Worm (Caenorhabditis elegans) whole organism, late embryonic: ENCODE results near the gene str-37.

Experiments used
- C08G9.2 ChIP-seq: sonication (generic microtip); optimal IDR thresholded peaks from 2 replicates; lab custom pipeline; 2016; ENCODE audit warnings: mild to moderate bottlenecking, missing genetic modification characterization, moderate library complexity, missing compliant biosample characterization
- C38D4.7 ChIP-seq: fragments of 200-800 bp; sonication (Bioruptor generic); optimal IDR thresholded peaks from 2 replicates; lab custom pipeline; 2018; ENCODE audit warnings: mild to moderate bottlenecking, missing genetic modification characterization, moderate library complexity, missing compliant biosample characterization
- F13H6.1 ChIP-seq: sonication (generic microtip); optimal IDR thresholded peaks from 2 replicates; lab custom pipeline; 2016; ENCODE audit warnings: missing genetic modification characterization, missing compliant biosample characterization
- K09A11.1 ChIP-seq: sonication (generic microtip); optimal IDR thresholded peaks from 2 replicates; lab custom pipeline; 2017; ENCODE audit warnings: antibody characterized with exemption, mild to moderate bottlenecking, missing genetic modification characterization, missing compliant biosample characterization; ENCODE audit not compliant: insufficient read depth
- T23F11.4 ChIP-seq: fragments of 200-800 bp; sonication (Bioruptor generic); optimal IDR thresholded peaks from 2 replicates; lab custom pipeline; 2018; ENCODE audit warnings: mild to moderate bottlenecking, missing genetic modification characterization, missing compliant biosample characterization
- ceh-14 ChIP-seq: sonication (generic microtip); optimal IDR thresholded peaks from 2 replicates; lab custom pipeline; 2016; ENCODE audit warnings: missing genotype, missing genetic modification characterization, missing compliant biosample characterization
- ceh-2 ChIP-seq: sonication (generic microtip); optimal IDR thresholded peaks from 2 replicates; lab custom pipeline; 2016; ENCODE audit warnings: missing genotype, missing genetic modification characterization, missing compliant biosample characterization
- ceh-31 ChIP-seq: sonication (generic microtip); optimal IDR thresholded peaks from 2 replicates; lab custom pipeline; 2016; ENCODE audit warnings: missing genetic modification characterization, missing compliant biosample characterization
- ceh-34 ChIP-seq: sonication (generic microtip); optimal IDR thresholded peaks from 2 replicates; lab custom pipeline; 2016; ENCODE audit warnings: mild to moderate bottlenecking, missing genetic modification characterization, missing compliant biosample characterization
- ceh-45 ChIP-seq: fragments of 200-800 bp; sonication (Bioruptor generic); IDR thresholded peaks from 2 replicates; pipeline ENCODE4 v1.3.6; 2022; ENCODE audit warnings: missing genetic modification reagents, missing genetic modification characterization, missing compliant biosample characterization
- ceh-48 ChIP-seq: sonication (generic microtip); optimal IDR thresholded peaks from 2 replicates; lab custom pipeline; 2016; ENCODE audit warnings: missing genetic modification characterization, inconsistent platforms, missing compliant biosample characterization
- ceh-6 ChIP-seq: fragments of 200-800 bp; sonication (Bioruptor generic); optimal IDR thresholded peaks from 2 replicates; lab custom pipeline; 2018; ENCODE audit warnings: mild to moderate bottlenecking, missing genetic modification characterization, missing compliant biosample characterization
- che-1 ChIP-seq: sonication (generic microtip); optimal IDR thresholded peaks from 2 replicates; lab custom pipeline; 2016; ENCODE audit warnings: mild to moderate bottlenecking, missing genetic modification characterization, missing compliant biosample characterization
- dmd-4 ChIP-seq: sonication (generic microtip); optimal IDR thresholded peaks from 2 replicates; lab custom pipeline; 2016; ENCODE audit warnings: borderline replicate concordance, missing genetic modification characterization, missing compliant biosample characterization
- elt-2 ChIP-seq: sonication (generic microtip); optimal IDR thresholded peaks from 2 replicates; lab custom pipeline; 2016; ENCODE audit warnings: missing genetic modification reagents, missing genetic modification characterization, missing compliant biosample characterization
- elt-4 ChIP-seq: sonication (generic microtip); optimal IDR thresholded peaks from 2 replicates; lab custom pipeline; 2016; ENCODE audit warnings: missing genetic modification characterization, missing compliant biosample characterization
- ets-4 ChIP-seq: sonication (generic microtip); optimal IDR thresholded peaks from 2 replicates; lab custom pipeline; 2016; ENCODE audit warnings: missing genetic modification characterization, missing compliant biosample characterization
- eyg-1 ChIP-seq: sonication (generic microtip); optimal IDR thresholded peaks from 2 replicates; lab custom pipeline; 2016; ENCODE audit warnings: missing genotype, missing genetic modification characterization, missing compliant biosample characterization
- hlh-13 ChIP-seq: fragments of 200-800 bp; sonication (Bioruptor generic); optimal IDR thresholded peaks from 2 replicates; lab custom pipeline; 2018; ENCODE audit warnings: mild to moderate bottlenecking, missing genetic modification characterization, missing compliant biosample characterization
- lin-11 ChIP-seq: fragments of 200-800 bp; sonication (Bioruptor generic); optimal IDR thresholded peaks from 2 replicates; lab custom pipeline; 2018; ENCODE audit warnings: mild to moderate bottlenecking, missing genetic modification characterization, missing compliant biosample characterization
- nhr-11 ChIP-seq: fragments of 150-350 bp; optimal IDR thresholded peaks from 2 replicates; lab custom pipeline; 2014; ENCODE audit warnings: missing biosample characterization, missing genetic modification characterization
- npax-4 ChIP-seq: sonication (generic microtip); optimal IDR thresholded peaks from 2 replicates; lab custom pipeline; 2016; ENCODE audit warnings: missing genetic modification characterization, missing compliant biosample characterization
- pag-3 ChIP-seq: sonication (generic microtip); optimal IDR thresholded peaks from 2 replicates; lab custom pipeline; 2016; ENCODE audit warnings: missing compliant biosample characterization, missing genetic modification characterization, borderline replicate concordance
- pax-1 ChIP-seq: fragments of 150-350 bp; optimal IDR thresholded peaks from 2 replicates; lab custom pipeline; 2014; ENCODE audit warnings: missing biosample characterization, missing genetic modification characterization
- pha-4 ChIP-seq: fragments of 150-350 bp; optimal IDR thresholded peaks from 2 replicates; lab custom pipeline; 2018; ENCODE audit warnings: missing biosample characterization, missing genetic modification reagents, missing genetic modification characterization
- pros-1 ChIP-seq: fragments of 150-350 bp; optimal IDR thresholded peaks from 2 replicates; lab custom pipeline; 2014; ENCODE audit warnings: missing biosample characterization, missing genetic modification reagents, missing genetic modification characterization
- sdc-2 ChIP-seq: sonication (generic microtip); optimal IDR thresholded peaks from 2 replicates; lab custom pipeline; 2016; ENCODE audit warnings: missing genotype, missing genetic modification characterization, missing compliant biosample characterization
- sox-2 ChIP-seq: fragments of 200-800 bp; sonication (Bioruptor generic); IDR thresholded peaks from 2 replicates; pipeline ENCODE4 v1.3.6; 2022; ENCODE audit warnings: missing genetic modification reagents, missing genetic modification characterization, missing compliant biosample characterization
- sox-4 ChIP-seq: sonication (generic microtip); optimal IDR thresholded peaks from 2 replicates; lab custom pipeline; 2017; ENCODE audit warnings: mild to moderate bottlenecking, missing genetic modification characterization, inconsistent platforms, missing compliant biosample characterization
- tbx-2 ChIP-seq: sonication (generic microtip); optimal IDR thresholded peaks from 2 replicates; lab custom pipeline; 2016; ENCODE audit warnings: missing genetic modification characterization, missing compliant biosample characterization
- tbx-7 ChIP-seq: sonication (generic microtip); optimal IDR thresholded peaks from 2 replicates; lab custom pipeline; 2016; ENCODE audit warnings: missing genotype, missing genetic modification characterization, missing compliant biosample characterization
- unc-86 ChIP-seq: sonication (generic microtip); optimal IDR thresholded peaks from 2 replicates; lab custom pipeline; 2016; ENCODE audit warnings: missing genetic modification characterization, missing compliant biosample characterization
- zip-5 ChIP-seq: sonication (generic microtip); optimal IDR thresholded peaks from 2 replicates; lab custom pipeline; 2016; ENCODE audit warnings: missing genetic modification characterization, missing compliant biosample characterization

str-37 gene

ce11 chrV:13357652-13358281, 30.2 kb downstream of the str-37 start, which contains the start of gene F32H5.1:
Gene F32H5.1, minus strand, starts transcription at chrV:13358037.
- TF ChIP-seq elt-2 (tag; lab: Kevin White, UChicago): peak; percentile 19
- TF ChIP-seq zip-5 (tag; lab: Kevin White, UChicago): no peak

ce11 chrV:13358823-13359592, 31.4 kb downstream of the str-37 start, which contains the start of gene F32H5.3:
Gene F32H5.3, plus strand, starts transcription at chrV:13359335.
- TF ChIP-seq sdc-2 (tag; lab: Kevin White, UChicago): no peak
- no peak for TF ChIP-seq C08G9.2 (tag; lab: Kevin White, UChicago)
- TF ChIP-seq che-1 (tag; lab: Kevin White, UChicago): no peak
- TF ChIP-seq lin-11 (tag; lab: Kevin White, UChicago): no peak
- no peak for TF ChIP-seq pax-1 (tag; lab: Kevin White, UChicago)
- TF ChIP-seq pag-3 (tag; lab: Kevin White, UChicago): no peak
- TF ChIP-seq unc-86: no peak
- TF ChIP-seq ceh-45 (GFP tag; lab: Robert Waterston, UW): no peak
- no peak for TF ChIP-seq elt-2 (tag; lab: Kevin White, UChicago)
- TF ChIP-seq ceh-34 (tag; lab: Kevin White, UChicago): no peak
- no peak for TF ChIP-seq T23F11.4
- TF ChIP-seq ceh-31 (tag; lab: Kevin White, UChicago): no peak
- TF ChIP-seq pros-1 (tag; lab: Kevin White, UChicago): no peak
- no peak for TF ChIP-seq npax-4
- TF ChIP-seq C38D4.7 (GFP tag; lab: Kevin White, UChicago): no peak
- TF ChIP-seq sox-2 (GFP tag; lab: Robert Waterston, UW): no peak
- TF ChIP-seq sox-4 (tag; lab: Kevin White, UChicago): no peak
- no peak for TF ChIP-seq zip-5 (tag; lab: Kevin White, UChicago)
- TF ChIP-seq, all 69 proteins: peak for 0

- no peak for TF ChIP-seq unc-86
- no peak for TF ChIP-seq ceh-48
- no peak for TF ChIP-seq hlh-13 (GFP tag; lab: Kevin White, UChicago)
- TF ChIP-seq ceh-6 (GFP tag; lab: Kevin White, UChicago): no peak
- no peak for TF ChIP-seq npax-4
- no peak for TF ChIP-seq zip-5 (tag; lab: Kevin White, UChicago)
- TF ChIP-seq ceh-45 (GFP tag; lab: Robert Waterston, UW): no peak
- TF ChIP-seq pha-4 (tag; lab: Kevin White, UChicago): no peak
- no peak for TF ChIP-seq ceh-34 (tag; lab: Kevin White, UChicago)
- no peak for TF ChIP-seq F13H6.1
- no peak for TF ChIP-seq tbx-2
- TF ChIP-seq, all 69 proteins: peak for 0
Observed at ce11 chrV:13360254-13360653, 32.7 kb downstream of the str-37 start, which contains the start of gene F32H5.4. Gene F32H5.4, plus strand, starts transcription at chrV:13360554.

- TF ChIP-seq tbx-7 (tag; lab: Kevin White, UChicago): no peak
- no peak for TF ChIP-seq K09A11.1 (tag; lab: Kevin White, UChicago)
- no peak for TF ChIP-seq ceh-14
- TF ChIP-seq nhr-11: no peak
- no peak for TF ChIP-seq dmd-4 (tag; lab: Kevin White, UChicago)
Observed at ce11 chrV:13363415-13363814, 35.9 kb downstream of the str-37 start, which contains the start of gene srg-46. Gene srg-46, plus strand, starts transcription at chrV:13363715.

ce11 chrV:13364227-13364626, 36.7 kb downstream of the str-37 start:
- no peak for TF ChIP-seq sdc-2 (tag; lab: Kevin White, UChicago)
- no peak for TF ChIP-seq T23F11.4
- TF ChIP-seq tbx-7 (tag; lab: Kevin White, UChicago): no peak
- no peak for TF ChIP-seq pax-1 (tag; lab: Kevin White, UChicago)
- no peak for TF ChIP-seq npax-4
- TF ChIP-seq elt-2 (tag; lab: Kevin White, UChicago): no peak
- TF ChIP-seq elt-4 (tag; lab: Kevin White, UChicago): no peak
- no peak for TF ChIP-seq ceh-45 (GFP tag; lab: Robert Waterston, UW)
- no peak for TF ChIP-seq eyg-1 (tag; lab: Kevin White, UChicago)
- TF ChIP-seq ceh-2 (tag; lab: Kevin White, UChicago): no peak
- no peak for TF ChIP-seq ets-4 (tag; lab: Kevin White, UChicago)
